Worm (Caenorhabditis elegans) whole organism, L4 larva: ENCODE measurements around the gene rps-0.

Experiments used
- D1046.2 ChIP-seq: fragments of 200-800 bp; sonication (Bioruptor generic); IDR thresholded peaks from 2 replicates; pipeline ENCODE4 v1.3.6; 2022; ENCODE audit warnings: missing genetic modification characterization, missing compliant biosample characterization
- F10B5.3 ChIP-seq: sonication (generic microtip); optimal IDR thresholded peaks from 2 replicates; lab custom pipeline; 2016; ENCODE audit warnings: mild to moderate bottlenecking, missing genetic modification characterization, missing compliant biosample characterization
- F26F4.8 ChIP-seq: fragments of 200-800 bp; sonication (Bioruptor generic); conservative IDR thresholded peaks from 2 replicates; pipeline ENCODE4 v1.3.6; 2022; ENCODE audit warnings: missing genetic modification characterization, missing compliant biosample characterization
- F37D6.2 ChIP-seq: sonication (generic microtip); optimal IDR thresholded peaks from 2 replicates; lab custom pipeline; 2016; ENCODE audit warnings: mild to moderate bottlenecking, missing genetic modification characterization, missing compliant biosample characterization
- F44E2.7 ChIP-seq: fragments of 200-800 bp; sonication (Bioruptor generic); IDR thresholded peaks from 2 replicates; pipeline ENCODE4 v2.1.2; 2022; ENCODE audit warnings: missing genetic modification characterization, missing compliant biosample characterization
- R02D3.7 ChIP-seq: fragments of 150-350 bp; sonication (generic microtip); optimal IDR thresholded peaks from 3 replicates; lab custom pipeline; 2014; ENCODE audit warnings: missing biosample characterization, missing genetic modification characterization
- Y105C5A.15 ChIP-seq: fragments of 200-800 bp; sonication (Bioruptor generic); IDR thresholded peaks from 2 replicates; pipeline ENCODE4 v1.3.6; 2022; ENCODE audit warnings: missing genetic modification characterization, missing compliant biosample characterization
- Y48G9A.11 ChIP-seq: fragments of 200-800 bp; sonication (Bioruptor generic); IDR thresholded peaks from 2 replicates; pipeline ENCODE4 v1.3.6; 2022; ENCODE audit warnings: missing genetic modification reagents, missing genetic modification characterization, missing compliant biosample characterization
- ZK546.5 ChIP-seq, 2 experiments: sonication (generic microtip); optimal IDR thresholded peaks; 2 replicates each; lab custom pipeline; 2017; ENCODE audit warnings: missing biosample characterization in 2 of 2, missing genetic modification characterization in 2 of 2
- ama-1 ChIP-seq: fragments of 150-350 bp; optimal IDR thresholded peaks from 2 replicates; lab custom pipeline; 2014; ENCODE audit warnings: inconsistent platforms, mixed read lengths
- arid-1 ChIP-seq: fragments of 200-800 bp; sonication (Bioruptor generic); conservative IDR thresholded peaks from 2 replicates; pipeline ENCODE4 v1.3.6; 2022; ENCODE audit warnings: missing genetic modification reagents, missing genetic modification characterization, missing compliant biosample characterization
- attf-4 ChIP-seq: sonication (generic microtip); optimal IDR thresholded peaks from 3 replicates; lab custom pipeline; 2017; ENCODE audit warnings: missing biosample characterization, missing genetic modification characterization
- ceh-28 ChIP-seq: fragments of 150-350 bp; optimal IDR thresholded peaks from 2 replicates; lab custom pipeline; 2014; ENCODE audit warnings: missing biosample characterization, missing genetic modification reagents, missing genetic modification characterization
- ceh-32 ChIP-seq: sonication (generic microtip); optimal IDR thresholded peaks from 2 replicates; lab custom pipeline; 2016; ENCODE audit warnings: mild to moderate bottlenecking, missing genetic modification characterization, missing compliant biosample characterization; ENCODE audit not compliant: poor library complexity
- ceh-44 ChIP-seq: fragments of 200-800 bp; sonication (Bioruptor generic); IDR thresholded peaks from 2 replicates; pipeline ENCODE4 v1.3.6; 2022; ENCODE audit warnings: missing genetic modification reagents, missing genetic modification characterization, missing compliant biosample characterization
- ceh-62 ChIP-seq: sonication (generic microtip); optimal IDR thresholded peaks from 2 replicates; lab custom pipeline; 2017; ENCODE audit warnings: missing biosample characterization, missing genetic modification characterization
- ces-1 ChIP-seq: fragments of 150-350 bp; sonication (generic microtip); optimal IDR thresholded peaks from 4 replicates; lab custom pipeline; 2014; ENCODE audit warnings: missing biosample characterization, missing genetic modification reagents, missing genetic modification characterization
- cey-2 ChIP-seq: sonication (generic microtip); optimal IDR thresholded peaks from 3 replicates; lab custom pipeline; 2017; ENCODE audit warnings: missing genetic modification characterization, mild to moderate bottlenecking, missing compliant biosample characterization, antibody characterized with exemption, borderline replicate concordance; ENCODE audit not compliant: insufficient read depth
- ctbp-1 ChIP-seq: fragments of 200-800 bp; sonication (Bioruptor generic); IDR thresholded peaks from 2 replicates; pipeline ENCODE4 v1.3.6; 2022; ENCODE audit warnings: missing genetic modification reagents, missing genetic modification characterization, missing compliant biosample characterization
- daf-12 ChIP-seq: fragments of 150-350 bp; optimal IDR thresholded peaks from 2 replicates; lab custom pipeline; 2014; ENCODE audit warnings: missing biosample characterization, missing genetic modification reagents, missing genetic modification characterization
- daf-16 ChIP-seq, 3 experiments: sonication (generic microtip); optimal IDR thresholded peaks; 2 replicates each; lab custom pipeline; 2016 to 2017; ENCODE audit warnings: missing genetic modification characterization in 3 of 3, missing genetic modification reagents in 3 of 3, mild to moderate bottlenecking in 2 of 3, missing compliant biosample characterization in 2 of 3, missing biosample characterization in 1 of 3, moderate library complexity in 1 of 3
- daf-19 ChIP-seq: fragments of 200-800 bp; sonication (Bioruptor generic); conservative IDR thresholded peaks from 2 replicates; pipeline ENCODE4 v1.3.6; 2022; ENCODE audit warnings: missing genetic modification characterization, missing compliant biosample characterization
- dmd-8 ChIP-seq: fragments of 200-800 bp; sonication (Bioruptor generic); IDR thresholded peaks from 2 replicates; pipeline ENCODE4 v1.3.6; 2022; ENCODE audit warnings: missing genetic modification characterization, missing compliant biosample characterization
- dpl-1 ChIP-seq: fragments of 150-350 bp; optimal IDR thresholded peaks from 2 replicates; lab custom pipeline; 2014; ENCODE audit warnings: missing biosample characterization, missing genetic modification reagents, missing genetic modification characterization
- fkh-10 ChIP-seq: fragments of 150-350 bp; optimal IDR thresholded peaks from 2 replicates; lab custom pipeline; 2014; ENCODE audit warnings: missing biosample characterization, missing genetic modification reagents, missing genetic modification characterization
- fos-1 ChIP-seq: fragments of 150-350 bp; optimal IDR thresholded peaks from 2 replicates; lab custom pipeline; 2014; ENCODE audit warnings: missing biosample characterization, missing genetic modification characterization
- hlh-11 ChIP-seq: fragments of 200-800 bp; sonication (Bioruptor generic); optimal IDR thresholded peaks from 2 replicates; lab custom pipeline; 2018; ENCODE audit warnings: mild to moderate bottlenecking, missing genetic modification characterization, missing compliant biosample characterization
- jun-1 ChIP-seq: fragments of 150-350 bp; optimal IDR thresholded peaks from 2 replicates; lab custom pipeline; 2014; ENCODE audit warnings: missing biosample characterization, missing genetic modification reagents, missing genetic modification characterization
- lin-1 ChIP-seq: fragments of 200-800 bp; sonication (Bioruptor generic); IDR thresholded peaks from 2 replicates; pipeline ENCODE4 v1.3.6; 2022; ENCODE audit warnings: missing genetic modification reagents, missing genetic modification characterization, missing compliant biosample characterization
- lin-13 ChIP-seq: fragments of 150-350 bp; optimal IDR thresholded peaks from 2 replicates; lab custom pipeline; 2014; ENCODE audit warnings: missing biosample characterization, missing genetic modification reagents, missing genetic modification characterization
- lin-15B ChIP-seq: fragments of 150-350 bp; sonication (generic microtip); optimal IDR thresholded peaks from 3 replicates; lab custom pipeline; 2014; ENCODE audit warnings: missing biosample characterization, missing genetic modification characterization
- lin-29 ChIP-seq: fragments of 200-800 bp; sonication (Bioruptor generic); IDR thresholded peaks from 2 replicates; pipeline ENCODE4 v1.3.6; 2022; ENCODE audit warnings: missing genetic modification reagents, missing genetic modification characterization, missing compliant biosample characterization
- lin-38 ChIP-seq: fragments of 200-800 bp; sonication (Bioruptor generic); IDR thresholded peaks from 2 replicates; pipeline ENCODE4 v1.3.6; 2022; ENCODE audit warnings: missing genetic modification reagents, missing genetic modification characterization, missing compliant biosample characterization
- lsy-2 ChIP-seq, 2 experiments: fragments of 150-350 bp in 1 of 2; sonication (generic microtip) in 1 of 2; optimal IDR thresholded peaks; 2 replicates each; lab custom pipeline; 2014 to 2017; ENCODE audit warnings: missing biosample characterization in 2 of 2, missing genetic modification characterization in 2 of 2
- mdl-1 ChIP-seq, 2 experiments: fragments of 150-350 bp in 1 of 2; sonication (generic microtip) in 1 of 2; optimal IDR thresholded peaks; 2 replicates each; lab custom pipeline; 2014 to 2017; ENCODE audit warnings: missing biosample characterization in 2 of 2, missing genetic modification characterization in 2 of 2
- mdt-29 ChIP-seq: fragments of 200-800 bp; sonication (Bioruptor generic); IDR thresholded peaks from 2 replicates; pipeline ENCODE4 v1.3.6; 2022; ENCODE audit warnings: missing genetic modification reagents, missing genetic modification characterization, missing compliant biosample characterization
- mes-2 ChIP-seq: sonication (generic microtip); optimal IDR thresholded peaks from 2 replicates; lab custom pipeline; 2016; ENCODE audit warnings: missing genotype, mild to moderate bottlenecking, missing genetic modification characterization, missing compliant biosample characterization; ENCODE audit not compliant: poor library complexity, severe bottlenecking
- mxl-3 ChIP-seq: fragments of 200-800 bp; sonication (Bioruptor generic); optimal IDR thresholded peaks from 2 replicates; lab custom pipeline; 2018; ENCODE audit warnings: mild to moderate bottlenecking, missing genetic modification characterization, missing compliant biosample characterization
- nhr-10 ChIP-seq: fragments of 150-350 bp; optimal IDR thresholded peaks from 2 replicates; lab custom pipeline; 2014; ENCODE audit warnings: missing biosample characterization, missing genetic modification characterization
- nhr-41 ChIP-seq: fragments of 200-800 bp; sonication (Bioruptor generic); IDR thresholded peaks from 2 replicates; pipeline ENCODE4 v1.3.6; 2022; ENCODE audit warnings: missing genetic modification reagents, missing genetic modification characterization, missing compliant biosample characterization
- nhr-42 ChIP-seq: fragments of 200-800 bp; sonication (Bioruptor generic); IDR thresholded peaks from 2 replicates; pipeline ENCODE4 v1.3.6; 2022; ENCODE audit warnings: missing genetic modification characterization, missing compliant biosample characterization
- nhr-48 ChIP-seq: sonication (generic microtip); optimal IDR thresholded peaks from 2 replicates; lab custom pipeline; 2016; ENCODE audit warnings: mild to moderate bottlenecking, missing genetic modification characterization, missing compliant biosample characterization
- nhr-77 ChIP-seq: fragments of 150-350 bp; optimal IDR thresholded peaks from 2 replicates; lab custom pipeline; 2014; ENCODE audit warnings: missing biosample characterization, missing genetic modification characterization
- pqm-1 ChIP-seq: sonication (generic microtip); optimal IDR thresholded peaks from 2 replicates; lab custom pipeline; 2017; ENCODE audit warnings: missing biosample characterization, missing genetic modification characterization
- sdz-12 ChIP-seq: fragments of 200-800 bp; sonication (Bioruptor generic); optimal IDR thresholded peaks from 2 replicates; lab custom pipeline; 2018; ENCODE audit warnings: mild to moderate bottlenecking, missing genetic modification characterization, missing compliant biosample characterization
- set-16 ChIP-seq: fragments of 200-800 bp; sonication (Bioruptor generic); IDR thresholded peaks from 2 replicates; pipeline ENCODE4 v1.3.6; 2022; ENCODE audit warnings: missing genetic modification reagents, missing genetic modification characterization, missing compliant biosample characterization
- unc-130 ChIP-seq: sonication (generic microtip); optimal IDR thresholded peaks from 2 replicates; lab custom pipeline; 2016; ENCODE audit warnings: missing genetic modification reagents, missing genetic modification characterization, missing compliant biosample characterization
- unc-62 ChIP-seq, 3 experiments: fragments of 150-350 bp in 1 of 3; sonication (generic microtip); optimal IDR thresholded peaks in 2 of 3; peaks in 1 of 3; 1 replicate in 1 of 3; 2 replicates in 2 of 3; lab custom pipeline; 2014 to 2017; ENCODE audit warnings: missing biosample characterization in 3 of 3, missing genetic modification characterization in 3 of 3, missing genetic modification reagents in 3 of 3, missing genotype in 1 of 3
- zag-1 ChIP-seq: fragments of 150-350 bp; optimal IDR thresholded peaks from 2 replicates; lab custom pipeline; 2014; ENCODE audit warnings: missing biosample characterization, missing genetic modification characterization
- ztf-7 ChIP-seq: fragments of 150-350 bp; optimal IDR thresholded peaks from 2 replicates; lab custom pipeline; 2014; ENCODE audit warnings: missing biosample characterization, missing genetic modification characterization

rps-0 gene

ce11 chrIII:4754001-4754561, at the start of gene rps-0, which contains the start of gene rbg-3 (continued):
- TF ChIP-seq lin-38 (GFP tag; lab: Robert Waterston, UW) (peak; percentile 87), attf-4 (tag; lab: Kevin White, UChicago) (no peak), sdz-12 (GFP tag; lab: Kevin White, UChicago) (no peak), D1046.2 (GFP tag; lab: Robert Waterston, UW) (no peak), fkh-10 (GFP tag; lab: Kevin White, UChicago) (peak; percentile 88), nhr-41 (GFP tag; lab: Robert Waterston, UW) (no peak), lin-1 (GFP tag; lab: Robert Waterston, UW) (no peak), mes-2 (tag; lab: Kevin White, UChicago) (peak; percentile 95), F10B5.3 (tag; lab: Kevin White, UChicago) (peak; percentile 28), arid-1 (GFP tag; lab: Robert Waterston, UW) (peak; percentile 57), hlh-11 (peak; percentile 83), ama-1 (lab: Kevin White, UChicago) (no peak), dpl-1 (GFP tag; lab: Kevin White, UChicago) (peak; percentile 93), unc-130 (peak; percentile 67), lin-29 (GFP tag; lab: Robert Waterston, UW) (no peak), ctbp-1 (GFP tag; lab: Robert Waterston, UW) (peak; percentile 61; the same call in 1 of the 2 replicates), unc-62 (GFP tag; optimal IDR thresholded peaks at IDR 0.05 in 1 of 2; lab: Kevin White, UChicago) (peak in 1 of 2 experiments; percentile 5), unc-62 (tag; optimal IDR thresholded peaks at IDR 0.05; lab: Kevin White, UChicago) (no peak), nhr-48 (peak; percentile 46), zag-1 (no peak), ceh-28 (tag; lab: Kevin White, UChicago) (no peak), Y105C5A.15 (GFP tag; lab: Robert Waterston, UW) (no peak), dmd-8 (GFP tag; lab: Robert Waterston, UW) (no peak), nhr-42 (peak; percentile 37; the same call in 1 of the 2 replicates), fos-1 (tag; lab: Kevin White, UChicago) (no peak), mxl-3 (GFP tag; lab: Kevin White, UChicago) (peak; percentile 31), F44E2.7 (GFP tag; lab: Robert Waterston, UW) (no peak), daf-19 (no peak), R02D3.7 (tag; lab: Kevin White, UChicago) (peak; percentile 90), ZK546.5 (tag; optimal IDR thresholded peaks at IDR 0.05; lab: Kevin White, UChicago) (peak in 1 of 2 experiments; percentile 58), ceh-44 (no peak), ztf-7 (peak; percentile 89), lin-13 (GFP tag; lab: Kevin White, UChicago) (peak; percentile 84), set-16 (GFP tag; lab: Robert Waterston, UW) (no peak), pqm-1 (no peak), F37D6.2 (tag; lab: Kevin White, UChicago) (peak; percentile 80), daf-16 (GFP tag; optimal IDR thresholded peaks at IDR 0.05; lab: Kevin White, UChicago) (peak in 1 of 2 experiments; percentile 33), daf-16 (tag; optimal IDR thresholded peaks at IDR 0.05; lab: Kevin White, UChicago) (peak; percentile 64), nhr-10 (tag; lab: Kevin White, UChicago) (no peak), Y48G9A.11 (no peak), lin-15B (peak; percentile 26), daf-12 (tag; lab: Kevin White, UChicago) (no peak), nhr-77 (peak; percentile 97), mdt-29 (GFP tag; lab: Robert Waterston, UW) (no peak), ceh-32 (no peak), F26F4.8 (GFP tag; lab: Robert Waterston, UW) (no peak), lsy-2 (tag; optimal IDR thresholded peaks at IDR 0.05; lab: Kevin White, UChicago) (peak; percentile 84 to 98), mdl-1 (tag; optimal IDR thresholded peaks at IDR 0.05; lab: Kevin White, UChicago) (peak in 1 of 2 experiments; percentile 64), ces-1 (peak; percentile 68), cey-2 (no peak), ceh-62 (tag; lab: Kevin White, UChicago) (no peak), jun-1 (tag; lab: Kevin White, UChicago) (no peak)
